Worm (Caenorhabditis elegans) whole organism, L3 larva: ENCODE measurements around the gene appg-2.

Experiments used
- R02D3.7 ChIP-seq: fragments of 150-350 bp; optimal IDR thresholded peaks from 2 replicates; lab custom pipeline; 2014; ENCODE audit warnings: missing biosample characterization, missing genetic modification characterization
- aly-2 ChIP-seq: fragments of 150-350 bp; optimal IDR thresholded peaks from 2 replicates; lab custom pipeline; 2014; ENCODE audit warnings: missing biosample characterization, missing genetic modification characterization
- ama-1 ChIP-seq: fragments of 150-350 bp; optimal IDR thresholded peaks from 2 replicates; lab custom pipeline; 2018
- ceh-28 ChIP-seq: fragments of 150-350 bp; optimal IDR thresholded peaks from 2 replicates; lab custom pipeline; 2014; ENCODE audit warnings: missing biosample characterization, missing genetic modification reagents, missing genetic modification characterization
- ceh-82 ChIP-seq: fragments of 150-350 bp; optimal IDR thresholded peaks from 2 replicates; lab custom pipeline; 2014; ENCODE audit warnings: missing biosample characterization, missing genetic modification characterization
- daf-12 ChIP-seq: fragments of 150-350 bp; optimal IDR thresholded peaks from 2 replicates; lab custom pipeline; 2014; ENCODE audit warnings: missing biosample characterization, missing genetic modification reagents, missing genetic modification characterization
- egl-27 ChIP-seq: sonication (generic microtip); optimal IDR thresholded peaks from 4 replicates; lab custom pipeline; 2017; ENCODE audit warnings: missing biosample characterization, missing genetic modification reagents, missing genetic modification characterization
- egl-5 ChIP-seq: fragments of 150-350 bp; optimal IDR thresholded peaks from 2 replicates; lab custom pipeline; 2017; ENCODE audit warnings: missing biosample characterization, missing genetic modification reagents, missing genetic modification characterization, inconsistent platforms
- elt-1 ChIP-seq: fragments of 150-350 bp; optimal IDR thresholded peaks from 2 replicates; lab custom pipeline; 2014; ENCODE audit warnings: missing biosample characterization, missing genetic modification characterization
- elt-3 ChIP-seq, 3 experiments: fragments of 150-350 bp in 1 of 3; sonication (generic microtip) in 2 of 3; optimal IDR thresholded peaks; 2 replicates in 2 of 3; 4 replicates in 1 of 3; lab custom pipeline; 2014 to 2017; ENCODE audit warnings: missing biosample characterization in 3 of 3, missing genetic modification characterization in 3 of 3
- eor-1 ChIP-seq, 2 experiments: fragments of 150-350 bp; optimal IDR thresholded peaks; 2 replicates each; lab custom pipeline; 2014 to 2018; ENCODE audit warnings: missing biosample characterization in 2 of 2, missing genetic modification characterization in 2 of 2
- jun-1 ChIP-seq: fragments of 150-350 bp; optimal IDR thresholded peaks from 2 replicates; lab custom pipeline; 2014; ENCODE audit warnings: missing biosample characterization, missing genetic modification reagents, missing genetic modification characterization
- lin-15B ChIP-seq: fragments of 150-350 bp; optimal IDR thresholded peaks from 2 replicates; lab custom pipeline; 2014; ENCODE audit warnings: missing biosample characterization, missing genetic modification characterization
- lin-39 ChIP-seq: fragments of 150-350 bp; optimal IDR thresholded peaks from 2 replicates; lab custom pipeline; 2018; ENCODE audit warnings: missing biosample characterization, missing genetic modification reagents, missing genetic modification characterization
- lsy-12 ChIP-seq: sonication (generic microtip); optimal IDR thresholded peaks from 2 replicates; lab custom pipeline; 2016; ENCODE audit warnings: mild to moderate bottlenecking, missing genetic modification characterization, missing compliant biosample characterization
- mdl-1 ChIP-seq: fragments of 150-350 bp; optimal IDR thresholded peaks from 2 replicates; lab custom pipeline; 2014; ENCODE audit warnings: missing biosample characterization, missing genetic modification characterization
- mml-1 ChIP-seq: fragments of 150-350 bp; sonication (generic microtip); optimal IDR thresholded peaks from 3 replicates; lab custom pipeline; 2014; ENCODE audit warnings: missing biosample characterization, missing genetic modification characterization
- nfya-1 ChIP-seq: sonication (generic microtip); optimal IDR thresholded peaks from 2 replicates; lab custom pipeline; 2017; ENCODE audit warnings: missing genetic modification characterization, mild to moderate bottlenecking, missing compliant biosample characterization, antibody characterized with exemption, moderate library complexity; ENCODE audit not compliant: insufficient read depth
- nhr-11 ChIP-seq: fragments of 150-350 bp; optimal IDR thresholded peaks from 2 replicates; lab custom pipeline; 2014; ENCODE audit warnings: missing biosample characterization, missing genetic modification characterization
- nhr-23 ChIP-seq: fragments of 150-350 bp; optimal IDR thresholded peaks from 2 replicates; lab custom pipeline; 2014; ENCODE audit warnings: missing biosample characterization, missing genetic modification reagents, missing genetic modification characterization
- nhr-25 ChIP-seq: sonication (generic microtip); optimal IDR thresholded peaks from 2 replicates; lab custom pipeline; 2017; ENCODE audit warnings: missing biosample characterization, missing genetic modification characterization
- nhr-28 ChIP-seq: fragments of 150-350 bp; optimal IDR thresholded peaks from 2 replicates; lab custom pipeline; 2014; ENCODE audit warnings: missing biosample characterization, missing genetic modification characterization
- nhr-43 ChIP-seq: sonication (generic microtip); optimal IDR thresholded peaks from 2 replicates; lab custom pipeline; 2016; ENCODE audit warnings: mild to moderate bottlenecking, missing genetic modification characterization, missing compliant biosample characterization; ENCODE audit not compliant: poor library complexity, severe bottlenecking
- nhr-76 ChIP-seq: fragments of 150-350 bp; sonication (generic microtip); optimal IDR thresholded peaks from 5 replicates; lab custom pipeline; 2014; ENCODE audit warnings: missing biosample characterization, missing genetic modification characterization
- sea-2 ChIP-seq: fragments of 150-350 bp; sonication (generic microtip); optimal IDR thresholded peaks from 4 replicates; lab custom pipeline; 2014; ENCODE audit warnings: missing biosample characterization, missing genetic modification reagents, missing genetic modification characterization
- tbx-2 ChIP-seq: sonication (generic microtip); optimal IDR thresholded peaks from 2 replicates; lab custom pipeline; 2016; ENCODE audit warnings: mild to moderate bottlenecking, missing genetic modification characterization, missing compliant biosample characterization
- zag-1 ChIP-seq: fragments of 150-350 bp; optimal IDR thresholded peaks from 2 replicates; lab custom pipeline; 2014; ENCODE audit warnings: missing biosample characterization, missing genetic modification characterization

The appg-2 gene

ce11 chrII:8812346-8812745, 11.4 kb downstream of the appg-2 start:
- TF ChIP-seq lin-15B (tag; lab: Kevin White, UChicago) (no peak), tbx-2 (tag; lab: Kevin White, UChicago) (no peak)

DNA sequence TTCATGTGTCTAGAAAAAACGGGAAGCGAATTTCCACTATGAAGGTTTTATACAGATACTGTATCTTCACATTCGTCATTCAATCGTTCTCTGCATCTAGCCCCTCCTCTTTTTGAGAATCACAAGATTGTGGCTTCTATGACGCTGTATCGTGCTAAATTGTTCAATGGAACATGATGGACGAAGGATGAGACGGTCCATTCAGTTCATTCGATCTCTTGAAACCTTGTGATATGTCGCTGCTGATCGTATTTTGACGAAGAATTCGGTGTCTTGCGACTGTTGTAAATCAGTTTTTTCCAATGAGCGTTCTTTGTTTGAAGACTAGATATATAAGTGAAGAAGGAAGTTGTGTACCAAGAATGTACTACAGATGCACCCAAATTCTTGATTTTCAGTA, 12.7 kb downstream of the appg-2 start:
- TF ChIP-seq nhr-43 (tag; lab: Kevin White, UChicago) (peak; percentile 98), sea-2 (no peak), elt-3 (tag; optimal IDR thresholded peaks at IDR 0.05; lab: Kevin White, UChicago) (peak in 2 of 3 experiments; percentile 60 to 88), nhr-76 (peak; percentile 30), elt-1 (peak; percentile 55), daf-12 (tag; lab: Kevin White, UChicago) (no peak), nhr-23 (tag; lab: Kevin White, UChicago) (peak; percentile 86), jun-1 (peak; percentile 61), lin-39 (tag; lab: Kevin White, UChicago) (peak; percentile 22), aly-2 (tag; lab: Kevin White, UChicago) (no peak), nhr-25 (tag; lab: Kevin White, UChicago) (peak; percentile 73), ceh-28 (tag; lab: Kevin White, UChicago) (peak; percentile 27), R02D3.7 (tag; lab: Kevin White, UChicago) (no peak), nfya-1 (tag; lab: Kevin White, UChicago) (peak; percentile 21), nhr-11 (tag; lab: Kevin White, UChicago) (peak; percentile 30)
- TF ChIP-seq, all 47 proteins: peak for 11

DNA sequence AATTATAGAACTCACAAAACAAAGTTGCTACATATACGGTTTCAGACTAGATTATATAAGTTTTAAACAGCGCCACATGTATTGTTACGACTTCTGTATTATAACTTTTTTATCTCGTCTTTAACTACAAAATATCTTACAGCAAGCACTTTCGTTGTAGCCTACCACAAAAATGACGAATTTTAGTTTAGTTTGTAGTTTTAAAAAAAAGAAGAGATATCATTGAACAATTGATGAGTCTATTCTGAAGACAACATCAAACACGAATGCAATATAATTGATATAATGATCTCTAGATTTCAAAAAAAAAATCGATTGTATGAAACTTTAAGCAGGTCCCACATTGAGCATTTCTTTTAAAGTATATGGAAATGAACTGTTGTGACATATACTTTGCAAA, 13.3 kb downstream of the appg-2 start:
- TF ChIP-seq ceh-28 (tag; lab: Kevin White, UChicago) (no peak), nhr-43 (tag; lab: Kevin White, UChicago) (peak; percentile 25), elt-3 (tag; optimal IDR thresholded peaks at IDR 0.05; lab: Kevin White, UChicago) (peak in 1 of 3 experiments; percentile 20)

DNA sequence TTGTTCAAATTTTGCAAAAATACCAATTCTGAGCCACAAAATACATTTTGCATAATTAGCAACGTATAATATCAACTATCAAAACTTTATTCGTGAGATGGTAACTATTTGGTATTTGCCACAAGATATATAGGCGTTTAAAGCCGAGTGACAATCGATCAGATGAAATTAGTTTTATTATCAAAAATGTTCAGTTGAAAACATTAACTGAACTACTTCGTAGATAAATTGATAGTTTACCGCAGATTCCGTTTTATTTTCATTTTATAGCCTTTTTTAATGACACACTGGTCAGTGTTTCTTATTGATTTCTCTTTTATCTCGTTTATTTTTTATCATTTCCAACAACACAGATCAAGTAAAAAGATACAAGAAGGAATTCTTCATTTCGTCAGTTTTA, 16.3 kb downstream of the appg-2 start:
- TF ChIP-seq eor-1 (tag; optimal IDR thresholded peaks at IDR 0.05; lab: Kevin White, UChicago) (no peak), egl-5 (tag; lab: Kevin White, UChicago) (no peak), nhr-43 (tag; lab: Kevin White, UChicago) (peak; percentile 33), nhr-23 (tag; lab: Kevin White, UChicago) (peak; percentile 43), nhr-25 (tag; lab: Kevin White, UChicago) (peak; percentile 49)
- TF ChIP-seq, all 47 proteins: peak for 3

DNA sequence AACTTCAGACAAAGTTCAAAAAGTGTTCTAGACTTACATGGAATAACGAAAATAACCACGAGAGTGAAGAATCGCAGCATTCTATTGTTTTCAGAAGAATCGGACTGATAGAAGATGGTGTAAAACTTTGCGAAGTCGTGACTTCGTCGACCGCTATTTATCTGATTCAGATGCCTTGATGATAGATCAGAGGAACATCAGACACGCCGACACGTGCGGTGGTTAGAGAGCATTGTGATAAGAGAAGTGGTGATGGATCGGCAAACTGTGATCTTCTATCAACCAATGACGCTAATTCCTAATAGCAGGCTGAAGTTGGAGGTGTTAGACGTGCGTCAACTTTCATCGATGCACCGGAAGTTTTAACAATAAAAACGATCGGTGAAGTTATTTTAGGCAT, 17.3 kb downstream of the appg-2 start:
- TF ChIP-seq nhr-43 (tag; lab: Kevin White, UChicago) (peak; percentile 98), ama-1 (peak; percentile 68), nhr-76 (no peak), mml-1 (no peak), nhr-11 (tag; lab: Kevin White, UChicago) (no peak), zag-1 (tag; lab: Kevin White, UChicago) (no peak), R02D3.7 (tag; lab: Kevin White, UChicago) (no peak), egl-27 (tag; lab: Kevin White, UChicago) (peak; percentile 35), elt-3 (tag; optimal IDR thresholded peaks at IDR 0.05; lab: Kevin White, UChicago) (peak in 2 of 3 experiments; percentile 39 to 62), tbx-2 (tag; lab: Kevin White, UChicago) (peak; percentile 8), lsy-12 (tag; lab: Kevin White, UChicago) (no peak), nhr-23 (tag; lab: Kevin White, UChicago) (peak; percentile 70), ceh-82 (tag; lab: Kevin White, UChicago) (no peak), mdl-1 (tag; lab: Kevin White, UChicago) (peak; percentile 27), nhr-25 (tag; lab: Kevin White, UChicago) (peak; percentile 87)

DNA sequence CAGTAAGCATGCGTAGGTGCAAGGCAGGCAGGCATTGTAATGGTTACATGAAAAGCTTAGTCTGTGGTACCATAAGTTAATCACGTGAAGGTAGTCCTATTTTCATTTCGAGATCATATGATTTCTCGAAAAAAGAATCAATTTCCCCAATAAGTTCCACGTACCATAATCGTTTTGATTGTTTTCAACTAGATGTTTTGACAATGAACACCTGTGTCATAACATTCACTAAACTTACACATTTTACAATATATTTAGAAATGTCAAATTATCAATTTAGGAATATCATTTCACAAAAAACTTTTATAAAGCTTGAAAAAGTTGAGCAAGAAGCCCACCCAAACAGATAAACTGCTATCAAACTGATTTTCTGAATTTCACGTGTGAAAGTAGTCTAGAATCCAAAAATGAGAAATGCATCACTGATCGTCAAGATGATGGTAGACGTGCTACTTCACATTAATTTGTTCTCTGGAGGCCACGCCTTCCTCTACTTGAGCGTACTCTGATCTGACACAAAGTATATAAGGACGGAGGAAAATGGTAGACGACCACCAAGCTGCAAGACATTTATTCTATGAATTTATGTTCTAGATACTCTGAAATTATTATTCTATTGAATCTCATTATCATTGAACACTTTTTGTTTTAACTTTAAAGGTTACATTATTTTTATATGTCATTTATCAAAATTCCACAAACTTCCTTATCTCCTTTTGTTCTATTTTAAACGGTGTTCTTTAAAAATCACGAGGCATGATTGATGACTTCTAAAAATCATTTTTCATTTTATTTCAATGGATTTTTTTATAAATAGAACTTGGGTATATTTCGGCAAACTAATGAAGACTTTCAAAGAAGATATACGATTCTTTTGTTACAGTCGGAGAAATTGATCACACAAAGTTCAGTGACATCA, 18.3 kb downstream of the appg-2 start, which contains the start of gene F46C5.10:
F46C5.10 (minus strand) TSS at position 51 of the 919 bp plus-strand sequence.
- TF ChIP-seq nhr-43 (tag; lab: Kevin White, UChicago) (peak; percentile 88), nhr-25 (tag; lab: Kevin White, UChicago) (peak; percentile 49), nhr-23 (tag; lab: Kevin White, UChicago) (peak; percentile 69), nfya-1 (tag; lab: Kevin White, UChicago) (no peak), nhr-28 (peak; percentile 9)
